Fruit fly (Drosophila melanogaster) whole organism, embryonic: ENCODE measurements around the gene odd.

Experiments used
- Antp ChIP-seq: fragments of 200-800 bp; sonication (Bioruptor generic); optimal IDR thresholded peaks from 3 replicates; lab custom pipeline; 2016; ENCODE audit warnings: missing biosample characterization, missing genetic modification characterization
- CG11696 ChIP-seq: fragments of 200-800 bp; sonication (Bioruptor generic); IDR thresholded peaks from 2 replicates; pipeline ENCODE4 v1.3.6; 2022; ENCODE audit warnings: missing biosample characterization, missing genetic modification characterization
- CG15601 ChIP-seq: fragments of 200-800 bp; sonication (Bioruptor generic); optimal IDR thresholded peaks from 3 replicates; lab custom pipeline; 2019; ENCODE audit warnings: missing biosample characterization, mild to moderate bottlenecking, missing genetic modification characterization, moderate library complexity
- CG17802 ChIP-seq: fragments of 200-800 bp; sonication (Bioruptor generic); optimal IDR thresholded peaks from 2 replicates; lab custom pipeline; 2018; ENCODE audit warnings: missing biosample characterization, mild to moderate bottlenecking, missing genetic modification characterization, moderate library complexity
- CG31388 ChIP-seq: fragments of 200-800 bp; sonication (Bioruptor generic); optimal IDR thresholded peaks from 2 replicates; lab custom pipeline; 2016; ENCODE audit warnings: missing biosample characterization, missing genetic modification characterization
- CG42726 ChIP-seq: fragments of 200-800 bp; sonication (Bioruptor generic); IDR thresholded peaks from 2 replicates; pipeline ENCODE4 v1.3.6; 2022; ENCODE audit warnings: missing biosample characterization, missing genetic modification characterization; ENCODE audit not compliant: partially characterized antibody
- CHES-1-like ChIP-seq: fragments of 200-800 bp; sonication (Bioruptor generic); optimal IDR thresholded peaks from 2 replicates; lab custom pipeline; 2016; ENCODE audit warnings: missing biosample characterization, missing genetic modification characterization
- HLH54F ChIP-seq: fragments of 200-800 bp; sonication (Bioruptor generic); optimal IDR thresholded peaks from 3 replicates; lab custom pipeline; 2016; ENCODE audit warnings: missing biosample characterization, missing genetic modification characterization
- Hsf ChIP-seq: fragments of 200-800 bp; sonication (Bioruptor generic); optimal IDR thresholded peaks from 3 replicates; lab custom pipeline; 2016; ENCODE audit warnings: missing biosample characterization, missing genetic modification characterization
- eve ChIP-seq, 2 experiments: fragments of >200 bp; optimal IDR thresholded peaks; 2 replicates each; lab custom pipeline; 2017; ENCODE audit warnings: missing biosample characterization in 2 of 2, missing genetic modification characterization in 2 of 2
- lov ChIP-seq, 2 experiments: fragments of 200-800 bp in 1 of 2; fragments of >200 bp in 1 of 2; sonication (Bioruptor generic) in 1 of 2; IDR thresholded peaks in 1 of 2; optimal IDR thresholded peaks in 1 of 2; 2 replicates in 1 of 2; 3 replicates in 1 of 2; pipeline versions ENCODE4 v1.3.6 to Lab custom; 2017 to 2022; ENCODE audit warnings: missing biosample characterization in 1 of 2, missing genetic modification characterization in 1 of 2
- pb ChIP-seq: fragments of 200-800 bp; sonication (Bioruptor generic); optimal IDR thresholded peaks from 3 replicates; lab custom pipeline; 2016; ENCODE audit warnings: missing biosample characterization, missing genetic modification characterization
- sqz ChIP-seq: fragments of 200-800 bp; sonication (Bioruptor generic); optimal IDR thresholded peaks from 3 replicates; lab custom pipeline; 2018; ENCODE audit warnings: missing biosample characterization, mild to moderate bottlenecking, missing genetic modification characterization
- trh ChIP-seq: fragments of 200-800 bp; sonication (Bioruptor generic); optimal IDR thresholded peaks from 2 replicates; lab custom pipeline; 2016; ENCODE audit warnings: missing biosample characterization, missing genetic modification characterization

- TF ChIP-seq CG31388 (GFP tag; lab: Kevin White, UChicago) (no peak), lov (optimal IDR thresholded peaks at IDR 0.05; lab: Kevin White, UChicago) (no peak), lov (GFP tag; IDR thresholded peaks at IDR 0.05; lab: Robert Waterston, UW) (no peak), CHES-1-like (GFP tag; lab: Kevin White, UChicago) (no peak), sqz (GFP tag; lab: Kevin White, UChicago) (no peak), CG17802 (tag; lab: Kevin White, UChicago) (no peak), Hsf (GFP tag; lab: Kevin White, UChicago) (no peak), CG11696 (GFP tag; lab: Robert Waterston, UW) (no peak), eve (GFP tag; optimal IDR thresholded peaks at IDR 0.05; lab: Kevin White, UChicago) (no peak), Antp (GFP tag; lab: Kevin White, UChicago) (no peak), pb (GFP tag; lab: Kevin White, UChicago) (no peak), CG42726 (GFP tag; lab: Robert Waterston, UW) (no peak), HLH54F (GFP tag; lab: Kevin White, UChicago) (no peak), trh (GFP tag; lab: Kevin White, UChicago) (no peak), CG15601 (tag; lab: Kevin White, UChicago) (no peak)
These were observed 3.0 kb downstream of the odd start for dm6 chr2L:3603553-3603952.
